Worm (Caenorhabditis elegans) whole organism, L2 larva: ENCODE results near the gene cpna-2.

Experiments used
- F13H6.1 ChIP-seq: sonication (generic microtip); optimal IDR thresholded peaks from 2 replicates; lab custom pipeline; 2016; ENCODE audit warnings: missing genetic modification characterization, missing compliant biosample characterization
- ZK546.5 ChIP-seq: sonication (generic microtip); optimal IDR thresholded peaks from 2 replicates; lab custom pipeline; 2017; ENCODE audit warnings: missing biosample characterization, missing genetic modification characterization
- aly-2 ChIP-seq: fragments of 150-350 bp; optimal IDR thresholded peaks from 2 replicates; lab custom pipeline; 2014; ENCODE audit warnings: missing biosample characterization, missing genetic modification characterization
- ceh-16 ChIP-seq: fragments of 150-350 bp; optimal IDR thresholded peaks from 2 replicates; lab custom pipeline; 2014; ENCODE audit warnings: missing biosample characterization, missing genetic modification characterization
- ceh-82 ChIP-seq: fragments of 150-350 bp; optimal IDR thresholded peaks from 2 replicates; lab custom pipeline; 2014; ENCODE audit warnings: missing biosample characterization, missing genetic modification characterization
- crh-2 ChIP-seq: sonication (generic microtip); optimal IDR thresholded peaks from 2 replicates; lab custom pipeline; 2017; ENCODE audit warnings: missing biosample characterization, missing genetic modification characterization
- fos-1 ChIP-seq: fragments of 150-350 bp; optimal IDR thresholded peaks from 2 replicates; lab custom pipeline; 2014; ENCODE audit warnings: missing biosample characterization, missing genetic modification characterization
- gmeb-1 ChIP-seq: fragments of 150-350 bp; optimal IDR thresholded peaks from 2 replicates; lab custom pipeline; 2014; ENCODE audit warnings: missing biosample characterization, missing genetic modification characterization
- lin-11 ChIP-seq: fragments of 150-350 bp; sonication (generic microtip); optimal IDR thresholded peaks from 2 replicates; lab custom pipeline; 2014; ENCODE audit warnings: missing biosample characterization, missing genetic modification characterization, inconsistent platforms, mixed read lengths
- lin-13 ChIP-seq: fragments of 150-350 bp; optimal IDR thresholded peaks from 2 replicates; lab custom pipeline; 2014; ENCODE audit warnings: missing biosample characterization, missing genetic modification reagents, missing genetic modification characterization
- lin-39 ChIP-seq: fragments of 150-350 bp; optimal IDR thresholded peaks from 2 replicates; lab custom pipeline; 2014; ENCODE audit warnings: missing biosample characterization, missing genetic modification reagents, missing genetic modification characterization
- lsy-2 ChIP-seq, 2 experiments: fragments of 150-350 bp in 1 of 2; sonication (generic microtip) in 1 of 2; optimal IDR thresholded peaks; 2 replicates each; lab custom pipeline; 2014 to 2017; ENCODE audit warnings: missing biosample characterization in 2 of 2, missing genetic modification characterization in 2 of 2
- mab-5 ChIP-seq: fragments of 150-350 bp; optimal IDR thresholded peaks from 2 replicates; lab custom pipeline; 2014; ENCODE audit warnings: missing biosample characterization, missing genetic modification characterization
- mbf-1 ChIP-seq: sonication (generic microtip); optimal IDR thresholded peaks from 2 replicates; lab custom pipeline; 2017; ENCODE audit warnings: missing biosample characterization, missing genetic modification characterization
- mdl-1 ChIP-seq, 2 experiments: fragments of 150-350 bp in 1 of 2; sonication (generic microtip) in 1 of 2; optimal IDR thresholded peaks; 2 replicates each; lab custom pipeline; 2017; ENCODE audit warnings: missing biosample characterization in 2 of 2, missing genetic modification characterization in 2 of 2
- nhr-10 ChIP-seq: sonication (generic microtip); optimal IDR thresholded peaks from 2 replicates; lab custom pipeline; 2017; ENCODE audit warnings: missing biosample characterization, missing genetic modification characterization
- nhr-11 ChIP-seq: fragments of 150-350 bp; optimal IDR thresholded peaks from 2 replicates; lab custom pipeline; 2014; ENCODE audit warnings: missing biosample characterization, missing genetic modification characterization
- nhr-129 ChIP-seq: fragments of 150-350 bp; optimal IDR thresholded peaks from 2 replicates; lab custom pipeline; 2014; ENCODE audit warnings: missing biosample characterization, missing genetic modification characterization
- nhr-21 ChIP-seq: fragments of 150-350 bp; optimal IDR thresholded peaks from 2 replicates; lab custom pipeline; 2014; ENCODE audit warnings: missing biosample characterization, missing genetic modification characterization
- nhr-23 ChIP-seq: fragments of 150-350 bp; optimal IDR thresholded peaks from 2 replicates; lab custom pipeline; 2014; ENCODE audit warnings: missing biosample characterization, missing genetic modification reagents, missing genetic modification characterization
- nhr-237 ChIP-seq: fragments of 150-350 bp; optimal IDR thresholded peaks from 2 replicates; lab custom pipeline; 2014; ENCODE audit warnings: missing biosample characterization, missing genetic modification characterization
- nhr-25 ChIP-seq: fragments of 150-350 bp; sonication (generic microtip); optimal IDR thresholded peaks from 3 replicates; lab custom pipeline; 2014; ENCODE audit warnings: missing biosample characterization, missing genetic modification characterization
- nhr-6 ChIP-seq: fragments of 150-350 bp; optimal IDR thresholded peaks from 2 replicates; lab custom pipeline; 2014; ENCODE audit warnings: missing biosample characterization, missing genetic modification characterization
- peb-1 ChIP-seq: fragments of 150-350 bp; optimal IDR thresholded peaks from 2 replicates; lab custom pipeline; 2014; ENCODE audit warnings: missing biosample characterization, missing genetic modification characterization
- skn-1 ChIP-seq: sonication (generic microtip); optimal IDR thresholded peaks from 2 replicates; lab custom pipeline; 2017; ENCODE audit warnings: missing biosample characterization, missing genetic modification characterization
- sma-3 ChIP-seq: sonication (generic microtip); optimal IDR thresholded peaks from 2 replicates; lab custom pipeline; 2016; ENCODE audit warnings: missing genetic modification reagents, missing genetic modification characterization, missing compliant biosample characterization
- sma-9 ChIP-seq, 2 experiments: fragments of 150-350 bp in 1 of 2; sonication (generic microtip) in 1 of 2; optimal IDR thresholded peaks; 2 replicates each; lab custom pipeline; 2014 to 2016; ENCODE audit warnings: missing genetic modification characterization in 2 of 2, mild to moderate bottlenecking in 1 of 2, missing biosample characterization in 1 of 2, missing compliant biosample characterization in 1 of 2, missing genetic modification reagents in 1 of 2, moderate library complexity in 1 of 2
- snpc-4 ChIP-seq: fragments of 150-350 bp; optimal IDR thresholded peaks from 2 replicates; lab custom pipeline; 2014; ENCODE audit warnings: missing biosample characterization, missing genetic modification characterization
- unc-39 ChIP-seq: fragments of 150-350 bp; optimal IDR thresholded peaks from 2 replicates; lab custom pipeline; 2014; ENCODE audit warnings: missing biosample characterization, missing genetic modification characterization
- unc-55 ChIP-seq: fragments of 150-350 bp; sonication (generic microtip); optimal IDR thresholded peaks from 3 replicates; lab custom pipeline; 2014; ENCODE audit warnings: missing biosample characterization, missing genetic modification reagents, missing genetic modification characterization
- unc-62 ChIP-seq: fragments of 150-350 bp; optimal IDR thresholded peaks from 2 replicates; lab custom pipeline; 2014; ENCODE audit warnings: missing biosample characterization, missing genetic modification reagents, missing genetic modification characterization
- zag-1 ChIP-seq: fragments of 150-350 bp; optimal IDR thresholded peaks from 2 replicates; lab custom pipeline; 2014; ENCODE audit warnings: missing biosample characterization, missing genetic modification characterization
- ztf-1 ChIP-seq: fragments of 200-800 bp; sonication (Bioruptor generic); conservative IDR thresholded peaks from 2 replicates; pipeline ENCODE4 v1.3.6; 2022; ENCODE audit warnings: missing genetic modification characterization, missing compliant biosample characterization
- ztf-11 ChIP-seq: sonication (generic microtip); optimal IDR thresholded peaks from 2 replicates; lab custom pipeline; 2017; ENCODE audit warnings: missing biosample characterization, missing genetic modification characterization

cpna-2 gene

ce11 chrII:7679499-7680012, 45.1 kb upstream of the cpna-2 start:
- TF ChIP-seq nhr-25 (tag; lab: Kevin White, UChicago) (peak; percentile 42), lsy-2 (tag; optimal IDR thresholded peaks at IDR 0.05; lab: Kevin White, UChicago) (peak in 1 of 2 experiments; percentile 29), zag-1 (tag; lab: Kevin White, UChicago) (no peak), nhr-237 (tag; lab: Kevin White, UChicago) (no peak), mdl-1 (tag; optimal IDR thresholded peaks at IDR 0.05; lab: Kevin White, UChicago) (no peak)

- TF ChIP-seq lin-39 (tag; lab: Kevin White, UChicago), result no peak
- TF ChIP-seq skn-1 (tag; lab: Kevin White, UChicago), result no peak
- TF ChIP-seq gmeb-1 (tag; lab: Kevin White, UChicago), result no peak
- no peak for TF ChIP-seq nhr-10 (tag; lab: Kevin White, UChicago)
- no peak for TF ChIP-seq ZK546.5
- TF ChIP-seq peb-1, result no peak
- TF ChIP-seq F13H6.1 (tag; lab: Kevin White, UChicago), result no peak
- TF ChIP-seq sma-9 (GFP tag; optimal IDR thresholded peaks at IDR 0.05; lab: Kevin White, UChicago), result no peak
- TF ChIP-seq sma-9 (tag; optimal IDR thresholded peaks at IDR 0.05; lab: Kevin White, UChicago), result no peak
- TF ChIP-seq snpc-4, result no peak
- no peak for TF ChIP-seq nhr-129 (tag; lab: Kevin White, UChicago)
- no peak for TF ChIP-seq unc-62 (GFP tag; lab: Kevin White, UChicago)
- no peak for TF ChIP-seq lin-11 (tag; lab: Kevin White, UChicago)
- no peak for TF ChIP-seq nhr-23
- no peak for TF ChIP-seq lin-13 (GFP tag; lab: Kevin White, UChicago)
- no peak for TF ChIP-seq ceh-16 (tag; lab: Kevin White, UChicago)
- no peak for TF ChIP-seq lsy-2 (tag; optimal IDR thresholded peaks at IDR 0.05; lab: Kevin White, UChicago)
- TF ChIP-seq unc-39 (tag; lab: Kevin White, UChicago), result no peak
- TF ChIP-seq mbf-1 (tag; lab: Kevin White, UChicago), result no peak
- no peak for TF ChIP-seq ztf-11
Observed at ce11 chrII:7681898-7682297, 42.8 kb upstream of the cpna-2 start, which contains the start of gene lin-26. Gene lin-26 (plus strand): TSS chrII:7682198.

ce11 chrII:7682488-7682887, 42.2 kb upstream of the cpna-2 start:
- TF ChIP-seq sma-3 (GFP tag; lab: Kevin White, UChicago) (no peak), unc-55 (GFP tag; lab: Kevin White, UChicago) (no peak), unc-39 (tag; lab: Kevin White, UChicago) (no peak)

DNA sequence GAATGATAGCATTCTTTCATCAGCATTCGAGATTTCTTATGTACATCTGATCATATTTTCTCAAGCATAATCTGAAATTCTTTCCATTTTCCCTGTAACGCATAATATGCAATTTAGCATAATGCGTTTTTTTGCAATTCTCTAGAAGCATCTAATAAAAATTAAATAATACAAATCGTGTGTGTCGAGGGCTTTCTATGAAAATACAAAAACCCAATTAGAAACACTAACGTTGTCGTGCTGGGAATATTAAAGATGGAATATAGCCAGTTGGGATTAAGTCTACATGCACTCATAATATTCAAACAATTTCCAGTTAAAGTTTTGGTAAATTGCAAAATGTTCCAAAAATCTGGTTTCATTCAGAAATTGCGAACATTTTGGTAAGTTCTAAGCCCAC, 40.1 kb upstream of the cpna-2 start, which contains the start of gene F18A1.1:
Gene F18A1.1, plus strand, starts transcription at position 301 of the 400 bp plus-strand sequence.
- TF ChIP-seq lin-11 (tag; lab: Kevin White, UChicago) (no peak), nhr-21 (tag; lab: Kevin White, UChicago) (peak; percentile 15)

ce11 chrII:7690384-7690783, 34.3 kb upstream of the cpna-2 start, which contains the start of gene pid-1:
Gene pid-1 (minus strand): TSS chrII:7690556.
- TF ChIP-seq sma-3 (GFP tag; lab: Kevin White, UChicago), result no peak
- no peak for TF ChIP-seq ztf-1 (GFP tag; lab: Robert Waterston, UW)
- no peak for TF ChIP-seq nhr-11 (tag; lab: Kevin White, UChicago)
- no peak for TF ChIP-seq lin-13 (GFP tag; lab: Kevin White, UChicago)
- TF ChIP-seq fos-1 (tag; lab: Kevin White, UChicago), result no peak

DNA sequence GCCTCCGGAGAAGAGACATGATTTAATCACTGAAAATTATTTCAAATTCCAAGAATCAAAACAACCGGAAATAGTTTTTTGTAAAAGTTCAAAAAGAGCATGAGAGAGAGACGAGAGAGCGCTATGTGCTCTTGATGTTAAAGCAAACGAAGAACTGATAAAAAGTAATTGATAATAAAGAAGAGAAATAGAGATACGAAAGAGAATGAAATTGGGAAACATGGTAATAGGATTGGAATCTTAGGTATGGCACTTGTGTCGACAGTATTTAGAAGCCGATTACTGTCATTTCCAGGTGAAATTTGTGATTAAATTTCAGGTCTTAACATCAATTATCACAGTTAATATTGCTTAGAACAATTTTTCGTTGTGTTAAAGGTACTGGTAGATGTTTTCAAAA, 30.8 kb upstream of the cpna-2 start, which contains the start of gene nhx-2:
Gene nhx-2, minus strand, starts transcription at position 29 of the 400 bp plus-strand sequence.
- TF ChIP-seq fos-1 (tag; lab: Kevin White, UChicago), result peak; percentile 92
- TF ChIP-seq nhr-21 (tag; lab: Kevin White, UChicago), result no peak
- TF ChIP-seq, all 48 proteins: peak for 1

DNA sequence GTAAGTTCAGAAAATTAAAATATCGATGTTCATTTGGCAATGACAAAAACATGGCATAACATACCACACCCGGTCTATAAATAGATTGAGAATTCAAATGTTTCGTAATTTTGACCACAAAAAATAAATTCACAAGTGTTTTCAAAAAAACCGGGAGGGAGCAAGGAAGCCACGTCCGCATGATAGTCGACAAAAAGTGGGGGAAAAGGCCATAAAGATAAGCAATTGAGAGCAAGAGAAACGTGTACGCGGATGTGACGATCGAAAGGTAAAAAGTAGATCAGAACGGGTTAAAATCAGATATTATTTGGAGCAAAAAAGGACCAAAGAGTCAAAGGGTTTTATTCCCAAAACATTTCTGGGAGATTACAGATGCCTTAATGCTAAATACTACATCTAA, 30.0 kb upstream of the cpna-2 start:
- no peak for TF ChIP-seq mab-5 (tag; lab: Kevin White, UChicago)
- TF ChIP-seq nhr-6 (tag; lab: Kevin White, UChicago), result no peak
- peak; percentile 50 for TF ChIP-seq crh-2
- no peak for TF ChIP-seq ceh-82 (tag; lab: Kevin White, UChicago)
- peak; percentile 76 for TF ChIP-seq fos-1 (tag; lab: Kevin White, UChicago)
- no peak for TF ChIP-seq aly-2 (tag; lab: Kevin White, UChicago)
